Fruit fly (Drosophila melanogaster): Measurements from ENCODE around the gene JMJD6.

The JMJD6 gene

dm6 chr3R:22358810-22359209 is 3.4 kb downstream of the JMJD6 start (continued):
- peak; percentile 48; the same call in 1 of the 2 replicates for TF ChIP-seq slbo (GFP tag; IDR thresholded peaks at IDR 0.05)
- no peak for TF ChIP-seq dimm (GFP tag; IDR thresholded peaks at IDR 0.05)
- no peak for TF ChIP-seq dati (GFP tag; IDR thresholded peaks at IDR 0.05)
- peak; percentile 59 for TF ChIP-seq Vsx1 (GFP tag; optimal IDR thresholded peaks at IDR 0.05)
- peak; percentile 32 for TF ChIP-seq CG17385 (GFP tag; optimal IDR thresholded peaks at IDR 0.05)
- peak; percentile 53 for TF ChIP-seq CG8944 (GFP tag; optimal IDR thresholded peaks at IDR 0.05)
- TF ChIP-seq CG11696 (GFP tag; IDR thresholded peaks at IDR 0.05): peak; percentile 66; the same call in 1 of the 2 replicates
- peak; percentile 34; the same call in 1 of the 2 replicates for TF ChIP-seq Atf6 (GFP tag; IDR thresholded peaks at IDR 0.05)
- no peak for TF ChIP-seq H15 (GFP tag; IDR thresholded peaks at IDR 0.05)
- peak; percentile 55 for TF ChIP-seq NC2α (GFP tag; optimal IDR thresholded peaks at IDR 0.05)
- TF ChIP-seq CG3995 (GFP tag; optimal IDR thresholded peaks at IDR 0.05): no peak
- TF ChIP-seq Bdp1 (GFP tag; optimal IDR thresholded peaks at IDR 0.05): peak; percentile 75

dm6 chr3R:22357942-22358341 is 4.2 kb downstream of the JMJD6 start:
- TF ChIP-seq Scr (GFP tag; IDR thresholded peaks at IDR 0.05; ENCODE audit: partially characterized antibody): no peak
- TF ChIP-seq CG15011 (GFP tag; optimal IDR thresholded peaks at IDR 0.05): no peak
- TF ChIP-seq CG33213 (GFP tag; optimal IDR thresholded peaks at IDR 0.05): no peak
- peak; percentile 13 for TF ChIP-seq CG12769 (tag; optimal IDR thresholded peaks at IDR 0.05)
- TF ChIP-seq Fer3 (tag; optimal IDR thresholded peaks at IDR 0.05): peak; percentile 18
- TF ChIP-seq CG11696 (GFP tag; IDR thresholded peaks at IDR 0.05): 0 out of 2 replicates have a peak, but pooled peaks have one; percentile 56
- 0 out of 2 replicates have a peak, but pooled peaks have one; percentile 35 for TF ChIP-seq Xrp1 (GFP tag; IDR thresholded peaks at IDR 0.05)
- TF ChIP-seq scrt (GFP tag; optimal IDR thresholded peaks at IDR 0.05): no peak
- TF ChIP-seq CG14965 (GFP tag; optimal IDR thresholded peaks at IDR 0.05; ENCODE audit: borderline replicate concordance): no peak
- peak; percentile 13 for TF ChIP-seq CG3281 (GFP tag; optimal IDR thresholded peaks at IDR 0.05)
- no peak for TF ChIP-seq Dp (GFP tag; optimal IDR thresholded peaks at IDR 0.05)
- TF ChIP-seq CG11398 (GFP tag; optimal IDR thresholded peaks at IDR 0.05): no peak
- peak; percentile 7 for TF ChIP-seq CG30403 (GFP tag; optimal IDR thresholded peaks at IDR 0.05)
- TF ChIP-seq ttk (GFP tag; IDR thresholded peaks at IDR 0.05): no peak
- no peak for TF ChIP-seq CG10321 (GFP tag; IDR thresholded peaks at IDR 0.05)
- no peak for TF ChIP-seq CG31365 (tag; optimal IDR thresholded peaks at IDR 0.05)
- no peak for TF ChIP-seq CG14014 (GFP tag; IDR thresholded peaks at IDR 0.05)
- 0 out of 2 replicates have a peak, but pooled peaks have one; percentile 7 for TF ChIP-seq Ptx1 (GFP tag; IDR thresholded peaks at IDR 0.05)
- no peak for TF ChIP-seq slbo (GFP tag; IDR thresholded peaks at IDR 0.05)
- TF ChIP-seq amos (GFP tag; IDR thresholded peaks at IDR 0.05; ENCODE audit: partially characterized antibody): no peak
- TF ChIP-seq Camta (GFP tag; optimal IDR thresholded peaks at IDR 0.05): no peak
- no peak for TF ChIP-seq fru (optimal IDR thresholded peaks at IDR 0.05)
- no peak for TF ChIP-seq PHDP (tag; optimal IDR thresholded peaks at IDR 0.05)
- TF ChIP-seq CG4360 (GFP tag; IDR thresholded peaks at IDR 0.05): no peak
- no peak for TF ChIP-seq usp (GFP tag; optimal IDR thresholded peaks at IDR 0.05)
- no peak for TF ChIP-seq CG4707 (GFP tag; optimal IDR thresholded peaks at IDR 0.05)
- no peak for TF ChIP-seq CG4424 (GFP tag; optimal IDR thresholded peaks at IDR 0.05)
- no peak for TF ChIP-seq CG2875 (GFP tag; optimal IDR thresholded peaks at IDR 0.05)
- TF ChIP-seq CG6689 (GFP tag; IDR thresholded peaks at IDR 0.05): no peak
- no peak for TF ChIP-seq corto (GFP tag; optimal IDR thresholded peaks at IDR 0.05)
- TF ChIP-seq lilli (GFP tag; optimal IDR thresholded peaks at IDR 0.05): peak; percentile 19
- no peak for TF ChIP-seq gt (GFP tag; IDR thresholded peaks at IDR 0.05)
- TF ChIP-seq TFAM (GFP tag; optimal IDR thresholded peaks at IDR 0.05): no peak
- no peak for TF ChIP-seq ap (GFP tag; IDR thresholded peaks at IDR 0.05)
- TF ChIP-seq row (GFP tag; IDR thresholded peaks at IDR 0.05): 0 out of 3 replicates have a peak, but pooled peaks have one; percentile 5
- TF ChIP-seq CkIIα-i1 (GFP tag; IDR thresholded peaks at IDR 0.05): no peak
- TF ChIP-seq CG10959 (GFP tag; IDR thresholded peaks at IDR 0.05): no peak
- TF ChIP-seq tio (GFP tag; optimal IDR thresholded peaks at IDR 0.05): peak; percentile 22
- no peak for TF ChIP-seq CG10543 (GFP tag; optimal IDR thresholded peaks at IDR 0.05)
- peak; percentile 45 for TF ChIP-seq Ets65A (GFP tag)
- peak; percentile 21 for TF ChIP-seq CG18599 (GFP tag; optimal IDR thresholded peaks at IDR 0.05)

All from whole organism, embryonic.